Fruit fly (Drosophila melanogaster): ENCODE data around the gene CG9121.

Gene CG9121

dm6 chr2L:5052367-5052914, 1.6 kb upstream of the CG9121 start, which contains the start of gene senju (continued):
- peak; percentile 80 for TF ChIP-seq Atf6 (GFP tag; IDR thresholded peaks at IDR 0.05)
- peak; percentile 75; the same call in 2 of the 3 replicates for TF ChIP-seq so (GFP tag; IDR thresholded peaks at IDR 0.05)
- peak; percentile 85 to 93 for TF ChIP-seq dpn (GFP tag; optimal IDR thresholded peaks at IDR 0.05)
- peak; percentile 66 for TF ChIP-seq wdn (GFP tag; IDR thresholded peaks at IDR 0.05)
- peak; percentile 88 for TF ChIP-seq az2 (GFP tag; optimal IDR thresholded peaks at IDR 0.05)
- peak; percentile 51 for TF ChIP-seq CG11085 (GFP tag; IDR thresholded peaks at IDR 0.05)
- peak; percentile 80 for TF ChIP-seq CG13296 (GFP tag; optimal IDR thresholded peaks at IDR 0.05)
- peak; percentile 78 for TF ChIP-seq CG17361 (GFP tag; IDR thresholded peaks at IDR 0.05)
- peak; percentile 79 for TF ChIP-seq NFAT (GFP tag; IDR thresholded peaks at IDR 0.05)
- TF ChIP-seq CG43689 (GFP tag; IDR thresholded peaks at IDR 0.05): peak; percentile 76
- peak; percentile 57 for TF ChIP-seq otp (GFP tag; IDR thresholded peaks at IDR 0.05)
- TF ChIP-seq abd-A (tag; optimal IDR thresholded peaks at IDR 0.05): peak; percentile 68
- peak; percentile 73 for TF ChIP-seq B-H1 (GFP tag; IDR thresholded peaks at IDR 0.05)
- TF ChIP-seq ewg (GFP tag; optimal IDR thresholded peaks at IDR 0.05): peak; percentile 63
- peak; percentile 83 for TF ChIP-seq Mad (GFP tag; optimal IDR thresholded peaks at IDR 0.05)
- TF ChIP-seq zfh1 (GFP tag; IDR thresholded peaks at IDR 0.05): peak; percentile 83; the same call in 2 of the 3 replicates
- peak; percentile 79 to 80 for TF ChIP-seq Pdp1 (GFP tag; optimal IDR thresholded peaks at IDR 0.05)
- peak; percentile 74 for TF ChIP-seq ash1 (GFP tag; optimal IDR thresholded peaks at IDR 0.05)
- TF ChIP-seq CG4282 (GFP tag; optimal IDR thresholded peaks at IDR 0.05): peak; percentile 60
- peak; percentile 82 to 84 for TF ChIP-seq chif (GFP tag; optimal IDR thresholded peaks at IDR 0.05)
- peak; percentile 86 for TF ChIP-seq shn (GFP tag; optimal IDR thresholded peaks at IDR 0.05)
- peak; percentile 64 for TF ChIP-seq disco-r (GFP tag; optimal IDR thresholded peaks at IDR 0.05)
- peak; percentile 85 for TF ChIP-seq sug (tag; optimal IDR thresholded peaks at IDR 0.05)
- TF ChIP-seq CG15601 (tag; optimal IDR thresholded peaks at IDR 0.05): peak; percentile 45
- TF ChIP-seq amos (GFP tag; IDR thresholded peaks at IDR 0.05; ENCODE audit: partially characterized antibody): peak; percentile 54
- TF ChIP-seq kni (GFP tag; optimal IDR thresholded peaks at IDR 0.05): peak; percentile 81
- peak; percentile 82 for TF ChIP-seq Hand (GFP tag; optimal IDR thresholded peaks at IDR 0.05)
- TF ChIP-seq NC2β (GFP tag; optimal IDR thresholded peaks at IDR 0.05): peak; percentile 82
- peak; percentile 59 for TF ChIP-seq MTF-1 (GFP tag; optimal IDR thresholded peaks at IDR 0.05; ENCODE audit: borderline replicate concordance)
- TF ChIP-seq gcm (GFP tag; optimal IDR thresholded peaks at IDR 0.05): peak; percentile 41
- TF ChIP-seq CG34376 (GFP tag; optimal IDR thresholded peaks at IDR 0.05): peak; percentile 95
- peak; percentile 83 for TF ChIP-seq CG14014 (GFP tag; IDR thresholded peaks at IDR 0.05)
- TF ChIP-seq D19B (GFP tag; optimal IDR thresholded peaks at IDR 0.05): peak; percentile 71
- TF ChIP-seq Antp (GFP tag; optimal IDR thresholded peaks at IDR 0.05): peak; percentile 90
- peak; percentile 98 for TF ChIP-seq sens (GFP tag)
- peak; percentile 81 for TF ChIP-seq seq (GFP tag; IDR thresholded peaks at IDR 0.05)
- peak; percentile 96 for TF ChIP-seq ci (GFP tag; IDR thresholded peaks at IDR 0.05)
- TF ChIP-seq CG15011 (GFP tag; optimal IDR thresholded peaks at IDR 0.05): peak; percentile 39
- peak; percentile 62 for TF ChIP-seq Adf1 (GFP tag; IDR thresholded peaks at IDR 0.05)
- peak; percentile 79 for TF ChIP-seq ara (GFP tag; IDR thresholded peaks at IDR 0.05)
- TF ChIP-seq CG18764 (GFP tag; optimal IDR thresholded peaks at IDR 0.05): peak; percentile 74
- TF ChIP-seq CG31388 (GFP tag; optimal IDR thresholded peaks at IDR 0.05): peak; percentile 4
- TF ChIP-seq knrl (GFP tag; IDR thresholded peaks at IDR 0.05; ENCODE audit: partially characterized antibody): peak; percentile 27; the same call in 1 of the 3 replicates
- TF ChIP-seq Hmr (GFP tag; optimal IDR thresholded peaks at IDR 0.05): peak; percentile 91
- TF ChIP-seq Aef1 (GFP tag; IDR thresholded peaks at IDR 0.05): peak; percentile 79
- peak; percentile 74 for TF ChIP-seq Fer3 (tag; optimal IDR thresholded peaks at IDR 0.05)
- peak; percentile 98 for TF ChIP-seq Med (GFP tag)
- peak; percentile 81 for TF ChIP-seq CG33213 (GFP tag; optimal IDR thresholded peaks at IDR 0.05)
- TF ChIP-seq sens-2 (GFP tag; IDR thresholded peaks at IDR 0.05): peak; percentile 76
- peak; percentile 83 for TF ChIP-seq CG4328 (GFP tag; optimal IDR thresholded peaks at IDR 0.05)
- TF ChIP-seq CG8765 (GFP tag; IDR thresholded peaks at IDR 0.05): peak; percentile 50

Measured in whole organism, embryonic.